Fruit fly (Drosophila melanogaster): ENCODE data around the gene CG33170.

The CG33170 gene

DNA sequence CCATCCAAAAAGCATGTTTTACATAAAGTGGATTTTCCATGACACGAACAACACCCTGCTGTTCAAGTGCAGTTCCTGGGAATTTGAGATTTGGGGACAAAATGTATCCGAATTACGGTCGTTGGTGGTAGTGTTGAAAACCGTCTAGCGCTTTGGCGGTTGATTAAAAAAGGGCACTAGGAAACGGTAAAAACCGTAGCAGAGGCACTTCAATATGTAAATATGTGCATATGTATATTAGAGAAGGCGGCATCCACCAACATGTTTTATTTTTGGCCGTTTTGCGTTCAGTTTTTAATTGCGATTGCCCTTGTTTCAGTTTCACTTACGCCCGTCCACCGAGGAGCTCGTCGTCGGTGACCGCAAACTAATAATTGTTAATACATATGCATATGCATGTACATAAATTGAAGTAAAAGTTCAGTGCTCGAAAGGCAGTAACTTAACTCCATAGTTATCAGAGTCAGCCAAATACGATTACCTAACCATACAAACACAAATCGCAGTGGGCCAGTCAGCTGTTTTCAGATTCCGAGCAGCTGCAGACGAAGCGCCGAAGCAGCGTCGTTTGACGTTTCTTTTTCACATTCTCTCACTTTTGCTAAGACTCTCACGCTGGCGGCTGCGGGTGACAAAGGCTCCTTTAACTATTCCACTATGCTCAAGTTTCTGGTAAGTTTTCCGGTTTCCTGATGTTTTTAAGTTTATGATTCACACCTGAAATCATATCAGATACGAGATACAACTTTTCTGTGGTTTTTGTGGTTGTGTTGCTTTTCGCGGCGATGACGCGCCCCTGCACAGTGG, at the start of gene CG33170:
TSS of gene CG33170 (plus strand) at position 347 of the 807 bp plus-strand sequence.
- no peak for TF ChIP-seq insv (optimal IDR thresholded peaks at IDR 0.05)
- TF ChIP-seq Sin3A (optimal IDR thresholded peaks at IDR 0.05) = no peak
- no peak for TF ChIP-seq psq (optimal IDR thresholded peaks at IDR 0.05)
- TF ChIP-seq Myc (optimal IDR thresholded peaks at IDR 0.05) = no peak
- TF ChIP-seq ttk (optimal IDR thresholded peaks at IDR 0.05) = no peak
- no peak for TF ChIP-seq h (optimal IDR thresholded peaks at IDR 0.05)

DNA sequence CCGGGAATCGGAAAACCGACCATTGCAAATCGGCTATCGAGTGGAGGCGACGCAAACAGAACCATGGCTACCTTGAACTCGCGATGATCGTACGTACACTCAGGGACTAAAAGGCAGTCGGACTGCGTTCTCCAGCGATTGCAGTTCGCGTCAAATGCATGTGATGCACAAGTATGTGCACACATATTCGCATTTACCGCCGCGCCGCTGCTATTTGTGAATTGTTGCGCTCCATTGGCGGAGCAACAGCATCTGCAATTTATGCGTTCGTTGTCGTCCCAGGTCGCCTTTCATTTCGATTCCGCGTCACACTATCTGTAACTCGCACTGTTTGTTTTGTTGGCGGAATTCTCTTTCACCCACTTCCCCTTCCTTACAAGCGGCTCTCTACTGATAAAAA, 44.2 kb upstream of the CG33170 start:
- TF ChIP-seq Myc (optimal IDR thresholded peaks at IDR 0.05) = no peak
- no peak for TF ChIP-seq insv (optimal IDR thresholded peaks at IDR 0.05)
- no peak for TF ChIP-seq h (optimal IDR thresholded peaks at IDR 0.05)
- no peak for TF ChIP-seq ttk (optimal IDR thresholded peaks at IDR 0.05)
- no peak for TF ChIP-seq psq (optimal IDR thresholded peaks at IDR 0.05)
- no peak for TF ChIP-seq Sin3A (optimal IDR thresholded peaks at IDR 0.05)

DNA sequence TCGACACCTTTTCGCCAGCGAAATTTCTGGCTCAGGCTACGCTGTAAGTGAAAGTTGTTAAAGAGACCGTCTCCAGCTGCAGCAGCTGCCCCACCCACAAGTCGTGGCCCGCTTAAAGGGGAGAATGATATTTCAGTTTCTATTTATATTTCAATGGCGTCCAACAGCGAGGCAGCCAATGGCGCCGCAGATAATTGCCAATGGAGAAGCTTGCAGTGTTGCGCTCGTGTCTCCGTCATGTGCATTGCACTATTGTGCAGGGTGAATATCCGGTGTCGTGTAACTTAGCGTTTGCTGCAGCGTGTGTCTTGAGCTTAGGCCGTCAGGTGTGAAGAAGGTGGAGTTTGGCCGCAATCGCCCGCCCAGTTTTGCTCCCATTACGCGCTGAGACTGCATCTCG, 43.0 kb upstream of the CG33170 start:
- TF ChIP-seq h (optimal IDR thresholded peaks at IDR 0.05) = no peak
- no peak for TF ChIP-seq Sin3A (optimal IDR thresholded peaks at IDR 0.05)
- no peak for TF ChIP-seq Myc (optimal IDR thresholded peaks at IDR 0.05)
- no peak for TF ChIP-seq insv (optimal IDR thresholded peaks at IDR 0.05)
- no peak for TF ChIP-seq psq (optimal IDR thresholded peaks at IDR 0.05)

DNA sequence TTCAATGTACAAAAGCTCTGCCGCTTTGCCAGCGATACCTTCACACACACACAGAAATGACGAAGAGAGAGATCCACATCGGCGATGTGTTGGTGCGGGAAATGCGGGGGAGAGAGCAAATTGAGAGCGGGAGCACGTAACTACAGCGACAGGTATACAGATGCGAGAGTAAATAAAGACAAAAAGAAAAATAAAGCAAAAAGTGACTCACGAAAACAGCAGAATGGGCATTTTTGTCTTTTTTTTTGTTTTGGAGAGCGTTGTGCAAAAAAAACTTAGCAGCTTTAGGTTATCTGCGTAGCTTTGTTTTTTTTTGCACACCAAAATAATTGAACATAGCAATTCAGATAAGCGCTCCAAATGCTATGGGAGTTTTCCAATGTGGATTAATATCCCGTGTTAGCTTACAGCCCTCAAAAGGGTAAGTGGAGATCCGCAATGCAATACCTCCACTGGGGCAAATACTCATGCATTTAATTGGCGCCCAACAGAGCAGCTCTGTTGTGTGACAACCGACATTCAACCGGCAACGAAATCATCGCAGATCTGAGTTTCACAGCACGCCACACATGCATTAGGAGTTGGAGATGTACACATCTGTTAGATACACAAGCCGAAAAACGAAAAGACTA, 41.7 kb upstream of the CG33170 start:
- no peak for TF ChIP-seq psq (optimal IDR thresholded peaks at IDR 0.05)
- TF ChIP-seq insv (optimal IDR thresholded peaks at IDR 0.05) = no peak
- TF ChIP-seq Myc (optimal IDR thresholded peaks at IDR 0.05) = no peak
- TF ChIP-seq ttk (optimal IDR thresholded peaks at IDR 0.05) = no peak
- no peak for TF ChIP-seq h (optimal IDR thresholded peaks at IDR 0.05)
- no peak for TF ChIP-seq Sin3A (optimal IDR thresholded peaks at IDR 0.05)

DNA sequence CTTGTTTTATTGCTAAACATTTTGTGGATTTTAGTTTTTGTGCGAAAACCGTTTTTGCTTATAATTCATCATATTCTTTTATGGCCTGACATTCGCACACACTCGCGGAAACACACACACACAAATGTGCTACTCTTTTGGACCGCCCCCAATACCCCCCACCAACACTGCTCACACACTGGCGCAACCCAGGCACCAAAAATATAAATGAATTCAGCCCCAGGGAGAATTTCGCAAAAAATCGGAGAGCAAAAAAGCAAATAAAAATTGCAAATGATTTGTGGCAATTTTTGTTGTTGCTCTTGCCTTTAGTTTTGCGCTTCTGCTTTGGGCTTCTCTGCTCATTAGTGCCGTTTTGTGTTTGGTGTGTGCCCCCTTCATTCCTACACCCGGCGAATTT, 41.2 kb upstream of the CG33170 start:
- TF ChIP-seq h (optimal IDR thresholded peaks at IDR 0.05) (no peak), ttk (optimal IDR thresholded peaks at IDR 0.05) (no peak)

DNA sequence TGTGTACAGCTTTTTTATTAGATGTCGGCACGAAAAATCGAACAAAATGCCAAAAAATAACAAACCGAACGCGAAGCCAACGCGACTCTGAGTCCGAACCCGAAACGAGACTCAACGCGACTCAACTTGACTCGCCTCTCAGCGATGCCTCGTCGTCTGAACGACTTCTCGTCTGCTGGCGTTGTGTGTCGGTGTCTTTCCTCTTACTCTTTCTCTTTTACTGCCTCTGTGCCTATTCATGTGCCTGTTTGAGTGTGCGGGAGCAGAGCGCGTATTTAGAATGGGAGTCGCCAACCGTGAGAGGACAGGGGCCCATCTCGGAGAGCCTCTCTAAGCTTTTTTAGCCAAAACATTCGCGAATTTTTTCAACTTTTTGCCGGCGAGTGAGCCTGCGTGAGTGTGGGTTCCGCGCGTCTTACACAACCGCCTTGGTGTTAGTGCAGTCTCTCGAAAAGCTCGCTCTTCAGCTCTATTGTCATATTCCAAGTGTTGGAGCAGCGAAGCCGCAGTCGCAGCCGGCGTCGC, 39.7 kb upstream of the CG33170 start:
- no peak for TF ChIP-seq ttk (optimal IDR thresholded peaks at IDR 0.05)
- no peak for TF ChIP-seq Myc (optimal IDR thresholded peaks at IDR 0.05)
- no peak for TF ChIP-seq h (optimal IDR thresholded peaks at IDR 0.05)
- no peak for TF ChIP-seq Sin3A (optimal IDR thresholded peaks at IDR 0.05)
- no peak for TF ChIP-seq psq (optimal IDR thresholded peaks at IDR 0.05)
- no peak for TF ChIP-seq insv (optimal IDR thresholded peaks at IDR 0.05)

DNA sequence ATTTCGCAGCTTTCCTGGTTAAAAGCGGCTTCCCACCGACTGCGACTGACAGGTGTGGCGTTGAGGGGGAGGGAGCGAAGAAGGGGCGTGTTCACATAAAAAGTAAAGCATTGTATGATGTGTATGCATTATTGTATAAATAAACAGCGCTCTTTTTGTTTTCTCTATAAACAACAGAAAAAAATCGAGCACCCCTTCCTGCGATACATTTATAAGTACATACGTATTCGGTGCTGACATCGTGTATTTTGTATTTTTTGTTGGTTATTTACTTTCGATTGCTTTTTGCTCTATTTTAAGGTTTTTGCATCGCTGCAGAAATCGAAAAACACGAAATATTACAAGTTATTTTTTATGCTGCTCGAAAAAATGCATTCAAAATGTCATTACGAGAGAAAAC, 38.2 kb upstream of the CG33170 start:
- TF ChIP-seq ttk (optimal IDR thresholded peaks at IDR 0.05) = no peak
- TF ChIP-seq h (optimal IDR thresholded peaks at IDR 0.05) = no peak
- TF ChIP-seq Myc (optimal IDR thresholded peaks at IDR 0.05) = no peak
- TF ChIP-seq Sin3A (optimal IDR thresholded peaks at IDR 0.05) = no peak
- TF ChIP-seq psq (optimal IDR thresholded peaks at IDR 0.05) = no peak
- TF ChIP-seq insv (optimal IDR thresholded peaks at IDR 0.05) = no peak

DNA sequence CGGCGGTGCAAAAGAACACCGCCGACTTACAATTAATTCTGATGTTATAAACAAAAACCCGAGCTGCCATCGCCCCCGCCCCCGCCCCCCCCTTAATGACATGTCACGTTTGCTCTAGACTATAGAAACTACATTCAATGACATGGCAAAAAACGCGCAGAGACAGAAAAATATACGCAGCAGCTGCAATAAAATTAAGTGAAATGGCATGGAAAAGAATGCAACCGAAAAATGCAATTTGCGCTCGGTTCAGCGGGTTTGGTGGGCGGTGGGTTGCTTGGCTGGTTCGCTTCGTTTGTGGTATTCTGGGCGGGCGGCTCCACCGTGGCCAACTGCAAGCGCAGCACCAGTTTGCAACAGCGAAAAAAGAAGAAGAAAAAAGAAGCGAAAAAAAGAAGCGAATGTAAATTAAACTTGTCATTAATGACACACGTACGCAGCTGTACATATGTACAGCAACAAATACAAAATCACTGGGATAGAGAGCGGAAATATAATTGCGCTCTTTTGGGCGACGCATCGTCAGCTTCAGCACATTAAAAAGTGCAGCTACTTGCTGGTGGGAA, 34.2 kb upstream of the CG33170 start:
- TF ChIP-seq psq (optimal IDR thresholded peaks at IDR 0.05) (no peak), Myc (optimal IDR thresholded peaks at IDR 0.05) (no peak), h (optimal IDR thresholded peaks at IDR 0.05) (no peak), insv (optimal IDR thresholded peaks at IDR 0.05) (no peak), ttk (optimal IDR thresholded peaks at IDR 0.05) (no peak), Sin3A (optimal IDR thresholded peaks at IDR 0.05) (no peak)

DNA sequence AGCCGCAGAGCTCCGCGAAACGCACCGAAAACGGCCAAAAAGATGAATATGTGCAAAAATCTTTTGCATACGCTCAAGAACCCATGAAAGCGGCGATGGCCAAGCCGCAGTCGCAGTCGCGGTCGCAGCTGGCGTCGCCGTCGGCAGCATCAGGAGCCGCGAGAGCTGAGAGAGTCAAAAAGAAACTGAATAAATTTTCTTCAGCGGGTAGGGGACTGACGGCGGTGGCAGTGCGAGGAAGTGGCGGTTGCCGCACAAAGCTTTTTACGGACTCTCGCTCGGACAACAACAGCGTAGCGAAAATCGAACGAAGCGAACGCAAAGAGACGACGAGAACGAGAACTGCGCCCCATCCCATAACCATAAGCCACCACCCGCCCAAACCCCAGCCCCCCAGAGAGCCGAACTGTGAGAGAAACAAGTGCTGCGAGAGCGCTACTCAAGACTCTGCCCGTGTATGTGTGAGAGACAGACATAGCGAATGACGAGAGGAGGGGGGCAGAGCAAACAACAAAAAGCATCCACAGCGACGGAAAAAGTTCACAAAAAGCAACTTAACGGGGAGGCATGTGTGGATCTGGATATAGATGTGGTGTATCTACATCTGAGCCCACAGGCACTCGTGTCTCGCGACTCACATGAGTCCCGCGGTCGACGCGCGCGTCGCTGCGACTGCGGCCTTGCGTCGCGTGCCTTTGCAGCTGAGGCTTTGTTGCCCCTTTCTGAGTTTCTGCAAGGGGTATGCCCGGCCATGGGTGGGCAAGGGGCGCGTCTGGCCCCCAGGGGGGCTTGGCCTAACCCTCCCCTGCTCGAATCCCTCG, 29.0 kb upstream of the CG33170 start, which contains the start of gene jim:
TSS of gene jim (minus strand) at position 51 of the 821 bp plus-strand sequence.
- no peak for TF ChIP-seq insv (optimal IDR thresholded peaks at IDR 0.05)
- TF ChIP-seq psq (optimal IDR thresholded peaks at IDR 0.05) = no peak
- TF ChIP-seq Sin3A (optimal IDR thresholded peaks at IDR 0.05) = no peak
- no peak for TF ChIP-seq h (optimal IDR thresholded peaks at IDR 0.05)
- TF ChIP-seq Myc (optimal IDR thresholded peaks at IDR 0.05) = no peak
- TF ChIP-seq ttk (optimal IDR thresholded peaks at IDR 0.05) = no peak

DNA sequence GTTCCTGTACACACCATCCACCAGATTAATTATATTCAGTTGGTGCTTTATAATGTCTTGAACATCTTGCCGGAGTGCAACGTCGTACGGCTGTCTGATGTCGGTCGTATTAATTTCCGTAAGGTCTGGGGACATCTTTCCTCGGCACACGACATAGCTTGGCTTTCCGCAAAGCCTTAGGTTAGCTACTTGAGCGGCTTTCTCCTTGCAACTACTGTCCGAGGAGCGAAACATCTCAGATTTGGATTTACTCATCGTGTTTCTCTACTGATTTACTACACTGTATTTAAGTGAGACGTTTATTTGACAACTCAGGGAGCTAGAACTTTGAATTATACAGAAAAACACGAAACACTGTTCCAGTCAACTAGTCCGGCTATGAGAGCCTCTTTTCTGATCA, 27.6 kb upstream of the CG33170 start, which contains the start of the genes CG11226 and CG45428:
TSS of gene CG11226 (plus strand) at position 301 of the 400 bp plus-strand sequence.
TSS of gene CG45428 (minus strand) at position 303 of the 400 bp plus-strand sequence.
- TF ChIP-seq Sin3A (optimal IDR thresholded peaks at IDR 0.05) = no peak
- no peak for TF ChIP-seq insv (optimal IDR thresholded peaks at IDR 0.05)
- no peak for TF ChIP-seq ttk (optimal IDR thresholded peaks at IDR 0.05)
- TF ChIP-seq psq (optimal IDR thresholded peaks at IDR 0.05) = no peak
- no peak for TF ChIP-seq Myc (optimal IDR thresholded peaks at IDR 0.05)
- TF ChIP-seq h (optimal IDR thresholded peaks at IDR 0.05) = no peak
